Worm (Caenorhabditis elegans) whole organism, L4/young adult: ENCODE measurements around the gene C16C4.1.
"Not testable (repeated sequence)": the region's sequence is repeated elsewhere in the genome, so short reads cannot be mapped to it uniquely, and the experiment has no call there.

Experiments
- W03F9.2 ChIP-seq: fragments of 150-350 bp; optimal IDR thresholded peaks from 2 replicates; lab custom pipeline; 2014; ENCODE audit warnings: missing biosample characterization, missing genetic modification characterization
- him-1 ChIP-seq: sonication (generic microtip); optimal IDR thresholded peaks from 2 replicates; lab custom pipeline; 2016; ENCODE audit warnings: missing genotype, missing genetic modification reagents, missing genetic modification characterization, missing compliant biosample characterization

ce11 chrII:1861285-1861793 lies 32.7 kb upstream of the C16C4.1 start, which contains the start of gene C16C4.18:
- TF ChIP-seq W03F9.2, him-1 (tag; lab: Kevin White, UChicago): not testable (repeated sequence)
